Worm (Caenorhabditis elegans) whole organism, L1 larva: Measurements from ENCODE around the gene snx-13.
"Not testable (repeated sequence)": the region's sequence is repeated elsewhere in the genome, so short reads cannot be mapped to it uniquely, and the experiment has no call there.

ENCODE experiments used
- F16B12.6 ChIP-seq: fragments of 150-350 bp; optimal IDR thresholded peaks from 2 replicates; lab custom pipeline; 2014; ENCODE audit warnings: missing biosample characterization, missing genetic modification characterization
- Y116A8C.19 ChIP-seq: sonication (generic microtip); optimal IDR thresholded peaks from 2 replicates; lab custom pipeline; 2016; ENCODE audit warnings: missing compliant biosample characterization, missing genetic modification characterization, borderline replicate concordance
- alr-1 ChIP-seq: fragments of 200-800 bp; sonication (Bioruptor generic); optimal IDR thresholded peaks from 2 replicates; lab custom pipeline; 2018; ENCODE audit warnings: borderline replicate concordance, mild to moderate bottlenecking, missing genetic modification characterization, missing compliant biosample characterization
- ama-1 ChIP-seq: fragments of 150-350 bp; optimal IDR thresholded peaks from 2 replicates; lab custom pipeline; 2014
- ceh-63 ChIP-seq: fragments of 200-800 bp; sonication (Bioruptor generic); optimal IDR thresholded peaks from 2 replicates; lab custom pipeline; 2018; ENCODE audit warnings: mild to moderate bottlenecking, missing genetic modification characterization, missing compliant biosample characterization
- ceh-8 ChIP-seq: fragments of 200-800 bp; sonication (Bioruptor generic); optimal IDR thresholded peaks from 2 replicates; lab custom pipeline; 2018; ENCODE audit warnings: mild to moderate bottlenecking, missing genetic modification characterization, moderate library complexity, missing compliant biosample characterization
- dpl-1 ChIP-seq, 3 experiments: fragments of 150-350 bp in 2 of 3; sonication (generic microtip) in 1 of 3; optimal IDR thresholded peaks; 2 replicates each; lab custom pipeline; 2014 to 2017; ENCODE audit warnings: missing biosample characterization in 3 of 3, missing genetic modification characterization in 3 of 3, missing genetic modification reagents in 3 of 3
- efl-1 ChIP-seq, 4 experiments: fragments of 150-350 bp; optimal IDR thresholded peaks in 3 of 4; peaks in 1 of 4; 1 replicate in 1 of 4; 2 replicates in 3 of 4; lab custom pipeline; 2014; ENCODE audit warnings: missing biosample characterization in 2 of 4, missing genetic modification characterization in 2 of 4, missing genetic modification reagents in 2 of 4
- fos-1 ChIP-seq: fragments of 150-350 bp; optimal IDR thresholded peaks from 2 replicates; lab custom pipeline; 2014; ENCODE audit warnings: missing biosample characterization, missing genetic modification characterization
- grh-1 ChIP-seq: fragments of 200-800 bp; sonication (Bioruptor generic); IDR thresholded peaks from 2 replicates; pipeline ENCODE4 v1.3.6; 2022; ENCODE audit warnings: missing genetic modification reagents, missing genetic modification characterization, missing compliant biosample characterization
- hlh-17 ChIP-seq: fragments of 200-800 bp; sonication (Bioruptor generic); optimal IDR thresholded peaks from 2 replicates; lab custom pipeline; 2018; ENCODE audit warnings: missing genetic modification characterization, mild to moderate bottlenecking, missing compliant biosample characterization, moderate library complexity, borderline replicate concordance
- hpl-2 ChIP-seq: fragments of 150-350 bp; optimal IDR thresholded peaks from 2 replicates; lab custom pipeline; 2014; ENCODE audit warnings: missing biosample characterization, missing genetic modification reagents, missing genetic modification characterization
- lin-15B ChIP-seq: fragments of 150-350 bp; sonication (generic microtip); optimal IDR thresholded peaks from 3 replicates; lab custom pipeline; 2014; ENCODE audit warnings: missing biosample characterization, missing genetic modification characterization
- lir-3 ChIP-seq: sonication (generic microtip); optimal IDR thresholded peaks from 2 replicates; lab custom pipeline; 2016; ENCODE audit warnings: mild to moderate bottlenecking, missing genetic modification characterization, moderate library complexity, missing compliant biosample characterization; ENCODE audit not compliant: poor library complexity
- mab-9 ChIP-seq: fragments of 200-800 bp; sonication (Bioruptor generic); IDR thresholded peaks from 2 replicates; pipeline ENCODE4 v1.3.6; 2022; ENCODE audit warnings: missing genetic modification reagents, missing genetic modification characterization, missing compliant biosample characterization
- nhr-19 ChIP-seq: fragments of 200-800 bp; sonication (Bioruptor generic); conservative IDR thresholded peaks from 2 replicates; pipeline ENCODE4 v1.3.6; 2022; ENCODE audit warnings: missing genetic modification characterization, missing compliant biosample characterization
- nhr-20 ChIP-seq: sonication (generic microtip); optimal IDR thresholded peaks from 2 replicates; lab custom pipeline; 2016; ENCODE audit warnings: mild to moderate bottlenecking, missing genetic modification characterization, missing compliant biosample characterization
- nhr-237 ChIP-seq: fragments of 150-350 bp; optimal IDR thresholded peaks from 2 replicates; lab custom pipeline; 2014; ENCODE audit warnings: missing biosample characterization, missing genetic modification characterization
- nhr-85 ChIP-seq: sonication (generic microtip); peaks from one replicate; lab custom pipeline; 2016; ENCODE audit warnings: missing genetic modification characterization, inconsistent platforms, missing compliant biosample characterization
- nhr-90 ChIP-seq: sonication (generic microtip); optimal IDR thresholded peaks from 2 replicates; lab custom pipeline; 2016; ENCODE audit warnings: mild to moderate bottlenecking, missing genetic modification characterization, missing compliant biosample characterization; ENCODE audit not compliant: poor library complexity
- pag-3 ChIP-seq: sonication (generic microtip); optimal IDR thresholded peaks from 2 replicates; lab custom pipeline; 2017; ENCODE audit warnings: missing genetic modification characterization, mild to moderate bottlenecking, missing compliant biosample characterization, antibody characterized with exemption, borderline replicate concordance; ENCODE audit not compliant: insufficient read depth
- pax-3 ChIP-seq: fragments of 200-800 bp; sonication (Bioruptor generic); optimal IDR thresholded peaks from 2 replicates; lab custom pipeline; 2018; ENCODE audit warnings: mild to moderate bottlenecking, missing genetic modification characterization, moderate library complexity, missing compliant biosample characterization
- sup-37 ChIP-seq: fragments of 200-800 bp; sonication (Bioruptor generic); optimal IDR thresholded peaks from 2 replicates; lab custom pipeline; 2018; ENCODE audit warnings: mild to moderate bottlenecking, missing genetic modification characterization, missing compliant biosample characterization
- tlp-1 ChIP-seq: fragments of 150-350 bp; optimal IDR thresholded peaks from 2 replicates; lab custom pipeline; 2014; ENCODE audit warnings: missing biosample characterization, missing genetic modification characterization
- unc-62 ChIP-seq: fragments of 150-350 bp; optimal IDR thresholded peaks from 2 replicates; lab custom pipeline; 2014; ENCODE audit warnings: missing biosample characterization, missing genetic modification reagents, missing genetic modification characterization
- unc-86 ChIP-seq: sonication (generic microtip); optimal IDR thresholded peaks from 2 replicates; lab custom pipeline; 2016; ENCODE audit warnings: missing genetic modification characterization, missing compliant biosample characterization
- unc-98 ChIP-seq: fragments of 200-800 bp; sonication (Bioruptor generic); IDR thresholded peaks from 2 replicates; pipeline ENCODE4 v1.3.6; 2022; ENCODE audit warnings: missing genetic modification characterization, missing compliant biosample characterization
- ztf-11 ChIP-seq, 2 experiments: sonication (generic microtip); optimal IDR thresholded peaks; 2 replicates each; lab custom pipeline; 2016 to 2017; ENCODE audit warnings: missing genetic modification characterization in 2 of 2, missing biosample characterization in 1 of 2, missing compliant biosample characterization in 1 of 2
- ztf-4 ChIP-seq: fragments of 150-350 bp; optimal IDR thresholded peaks from 2 replicates; lab custom pipeline; 2014; ENCODE audit warnings: missing biosample characterization, missing genetic modification characterization

The snx-13 gene

ce11 chrIV:17064937-17065336 lies 22.3 kb downstream of the snx-13 start, which contains the start of gene Y116A8C.465:
Gene Y116A8C.465, plus strand, starts transcription at chrIV:17065237.
- TF ChIP-seq nhr-85 (tag; lab: Kevin White, UChicago); unc-62 (GFP tag; lab: Kevin White, UChicago); nhr-90 (tag; lab: Kevin White, UChicago): not testable (repeated sequence)

DNA sequence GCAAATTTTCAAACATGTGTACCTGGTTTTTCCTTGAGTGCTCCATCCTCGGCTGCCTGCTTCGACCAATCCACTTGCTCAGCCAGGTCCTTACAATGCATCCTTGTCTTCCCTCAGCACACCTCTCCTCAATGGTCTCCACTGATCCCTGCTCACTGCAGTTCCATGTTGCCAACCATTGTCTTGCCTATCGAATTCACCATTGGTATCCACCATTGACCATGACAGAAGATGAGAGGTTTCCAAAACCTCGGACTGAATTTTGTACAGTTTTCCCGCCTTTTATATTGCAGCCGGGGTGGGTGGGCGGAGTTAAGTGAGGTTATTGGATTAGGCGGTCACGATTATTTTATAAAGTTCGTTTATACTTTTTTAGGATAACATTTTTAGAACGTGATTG lies 23.5 kb downstream of the snx-13 start, which contains the start of gene Y116A8C.467:
Gene Y116A8C.467 (minus strand): TSS at position 101 of the 400 bp plus-strand sequence.
- not testable (repeated sequence) for TF ChIP-seq ama-1 (lab: Kevin White, UChicago); nhr-19 (GFP tag; lab: Robert Waterston, UW); F16B12.6 (tag; lab: Kevin White, UChicago)
- TF ChIP-seq, all 84 proteins: peak for 0; not testable (repeated sequence) for 84

DNA sequence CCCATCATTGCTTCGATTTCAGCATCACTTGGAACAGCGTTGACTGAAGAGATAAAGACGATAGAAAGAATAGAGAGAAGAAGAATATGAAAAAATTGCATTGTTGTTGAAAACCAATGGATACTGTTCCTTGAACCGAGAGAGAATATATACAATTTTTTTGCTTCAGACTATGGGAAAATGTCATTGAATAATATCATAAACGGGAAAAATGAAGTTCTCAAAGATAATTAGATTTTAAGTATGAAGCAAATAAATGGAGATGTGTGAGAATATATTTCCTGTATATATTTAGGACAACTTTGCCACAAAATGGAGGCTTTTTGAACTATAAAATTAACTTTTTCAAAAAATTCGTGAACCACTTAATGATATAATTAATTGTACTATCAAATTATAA lies 29.2 kb downstream of the snx-13 start, which contains the start of gene Y116A8C.44:
Gene Y116A8C.44 (minus strand): TSS at position 101 of the 400 bp plus-strand sequence.
- TF ChIP-seq lin-15B (no peak), efl-1 (optimal IDR thresholded peaks at IDR 0.05; lab: Kevin White, UChicago) (no peak), efl-1 (GFP tag; optimal IDR thresholded peaks at IDR 0.05 in 1 of 2; lab: Kevin White, UChicago) (peak in 1 of 2 experiments; percentile 52), unc-62 (GFP tag; lab: Kevin White, UChicago) (no peak)
- TF ChIP-seq, all 84 proteins: peak for 1

- TF ChIP-seq hpl-2 (no peak), pag-3 (tag; lab: Kevin White, UChicago) (no peak), alr-1 (no peak), mab-9 (GFP tag; lab: Robert Waterston, UW) (no peak), nhr-20 (tag; lab: Kevin White, UChicago) (no peak), tlp-1 (tag; lab: Kevin White, UChicago) (no peak), nhr-237 (tag; lab: Kevin White, UChicago) (no peak), ceh-8 (GFP tag; lab: Kevin White, UChicago) (no peak), unc-62 (GFP tag; lab: Kevin White, UChicago) (no peak), unc-86 (tag; lab: Kevin White, UChicago) (no peak)
Measured at ce11 chrIV:17053261-17053660, 34.0 kb downstream of the snx-13 start, which contains the start of gene Y116A8C.23. Gene Y116A8C.23, plus strand, starts transcription at chrIV:17053561.

DNA sequence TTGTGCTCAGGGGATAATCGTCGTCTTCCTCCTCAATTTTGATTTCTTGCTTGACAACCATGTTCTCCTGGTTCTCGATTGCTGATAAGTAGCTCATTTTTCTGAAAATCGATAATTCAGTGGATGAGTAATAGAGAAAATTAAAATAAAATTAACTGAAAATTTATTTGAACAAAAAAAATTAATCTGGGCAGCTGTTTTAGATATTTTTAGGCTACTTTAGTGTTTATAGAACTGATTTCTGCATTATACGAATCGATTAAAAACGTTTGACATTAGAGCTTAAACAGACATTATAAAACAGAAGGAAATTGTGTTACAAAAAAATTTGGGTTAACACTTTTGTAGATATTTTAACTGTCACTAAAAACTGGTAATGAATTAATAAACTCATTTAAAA lies 39.0 kb downstream of the snx-13 start, which contains the start of gene athp-3:
Gene athp-3 (minus strand): TSS at position 101 of the 400 bp plus-strand sequence.
- no peak for TF ChIP-seq ceh-63
- no peak for TF ChIP-seq dpl-1 (GFP tag; optimal IDR thresholded peaks at IDR 0.05; lab: Kevin White, UChicago)
- no peak for TF ChIP-seq Y116A8C.19
- TF ChIP-seq lir-3 (tag; lab: Kevin White, UChicago) = no peak
- no peak for TF ChIP-seq hlh-17 (GFP tag; lab: Kevin White, UChicago)

ce11 chrIV:17045691-17046090 lies 41.5 kb downstream of the snx-13 start, which contains the start of gene clec-195:
Gene clec-195, minus strand, starts transcription at chrIV:17045791.
- TF ChIP-seq unc-98 (GFP tag; lab: Robert Waterston, UW) (no peak), grh-1 (no peak), fos-1 (tag; lab: Kevin White, UChicago) (no peak), ztf-11 (tag; optimal IDR thresholded peaks at IDR 0.05; lab: Kevin White, UChicago) (no peak)

DNA sequence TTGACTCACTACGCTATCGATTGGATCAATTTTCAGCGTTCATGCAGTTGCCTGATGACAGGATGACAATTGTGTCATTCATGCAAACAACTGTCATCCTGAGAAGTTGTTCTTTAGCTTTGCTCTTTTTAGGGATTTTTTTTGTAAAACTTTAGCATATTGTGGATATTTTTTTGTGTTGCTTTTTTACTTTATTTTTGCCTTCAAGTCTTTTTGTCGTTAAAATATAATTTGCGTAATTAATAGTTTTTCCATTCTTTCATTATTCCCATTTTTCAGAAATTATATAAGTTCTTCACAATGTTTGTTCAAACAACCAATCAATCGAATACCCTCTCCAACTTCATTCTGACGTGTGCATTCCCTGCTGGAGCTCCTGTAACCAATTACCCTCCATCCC lies 46.6 kb downstream of the snx-13 start, which contains the start of gene Y116A8C.20:
Gene Y116A8C.20 (plus strand): TSS at position 301 of the 400 bp plus-strand sequence.
- no peak for TF ChIP-seq pax-3 (tag; lab: Kevin White, UChicago)
- TF ChIP-seq ztf-4 (tag; lab: Kevin White, UChicago) = no peak
- TF ChIP-seq sup-37 (GFP tag; lab: Kevin White, UChicago) = no peak
